Worm (Caenorhabditis elegans) whole organism, early embryonic: ENCODE data around the gene sre-15.

Source experiments
- B0310.2 ChIP-seq: sonication (generic microtip); optimal IDR thresholded peaks from 2 replicates; lab custom pipeline; 2016; ENCODE audit warnings: mild to moderate bottlenecking, missing genetic modification characterization, missing compliant biosample characterization
- aly-1 ChIP-seq: sonication (generic microtip); optimal IDR thresholded peaks from 2 replicates; lab custom pipeline; 2016; ENCODE audit warnings: missing genetic modification characterization, missing compliant biosample characterization
- ama-1 ChIP-seq: fragments of 150-350 bp; optimal IDR thresholded peaks from 2 replicates; lab custom pipeline; 2014
- ets-7 ChIP-seq: sonication (generic microtip); optimal IDR thresholded peaks from 2 replicates; lab custom pipeline; 2016; ENCODE audit warnings: missing genotype, missing genetic modification characterization, missing compliant biosample characterization
- hmg-4 ChIP-seq: fragments of 200-800 bp; sonication (Bioruptor generic); optimal IDR thresholded peaks from 2 replicates; lab custom pipeline; 2018; ENCODE audit warnings: mild to moderate bottlenecking, missing genetic modification characterization, missing compliant biosample characterization
- hnd-1 ChIP-seq: sonication (generic microtip); optimal IDR thresholded peaks from 2 replicates; lab custom pipeline; 2016; ENCODE audit warnings: missing genetic modification characterization, missing compliant biosample characterization
- pes-1 ChIP-seq: fragments of 200-800 bp; sonication (Bioruptor generic); IDR thresholded peaks from 2 replicates; pipeline ENCODE4 v1.3.6; 2022; ENCODE audit warnings: missing genetic modification reagents, missing genetic modification characterization, missing compliant biosample characterization
- scrt-1 ChIP-seq: fragments of 200-800 bp; sonication (Bioruptor generic); IDR thresholded peaks from 2 replicates; pipeline ENCODE4 v1.3.6; 2022; ENCODE audit warnings: missing genetic modification characterization, missing compliant biosample characterization
- tbx-11 ChIP-seq: fragments of 200-800 bp; sonication (Bioruptor generic); IDR thresholded peaks from 2 replicates; pipeline ENCODE4 v1.3.6; 2022; ENCODE audit warnings: missing genetic modification characterization, missing compliant biosample characterization
- tbx-37 ChIP-seq: fragments of 200-800 bp; sonication (Bioruptor generic); conservative IDR thresholded peaks from 2 replicates; pipeline ENCODE4 v1.3.6; 2022; ENCODE audit warnings: missing genetic modification reagents, missing genetic modification characterization, missing compliant biosample characterization
- tra-4 ChIP-seq: sonication (generic microtip); optimal IDR thresholded peaks from 2 replicates; lab custom pipeline; 2017; ENCODE audit warnings: missing genetic modification characterization, missing compliant biosample characterization

ce11 chrIV:12197679-12198078 is 46.9 kb downstream of the sre-15 start:
- TF ChIP-seq tra-4 (tag; lab: Kevin White, UChicago) (no peak), tbx-11 (GFP tag; lab: Robert Waterston, UW) (no peak), ama-1 (lab: Kevin White, UChicago) (no peak), hnd-1 (tag; lab: Kevin White, UChicago) (no peak), scrt-1 (no peak), aly-1 (tag; lab: Kevin White, UChicago) (no peak), ets-7 (tag; lab: Kevin White, UChicago) (no peak), B0310.2 (tag; lab: Kevin White, UChicago) (no peak), tbx-37 (GFP tag; lab: Robert Waterston, UW) (no peak), pes-1 (GFP tag; lab: Robert Waterston, UW) (no peak), hmg-4 (no peak)
